Worm (Caenorhabditis elegans): ENCODE results near the gene nrsn-1.

Gene nrsn-1

DNA sequence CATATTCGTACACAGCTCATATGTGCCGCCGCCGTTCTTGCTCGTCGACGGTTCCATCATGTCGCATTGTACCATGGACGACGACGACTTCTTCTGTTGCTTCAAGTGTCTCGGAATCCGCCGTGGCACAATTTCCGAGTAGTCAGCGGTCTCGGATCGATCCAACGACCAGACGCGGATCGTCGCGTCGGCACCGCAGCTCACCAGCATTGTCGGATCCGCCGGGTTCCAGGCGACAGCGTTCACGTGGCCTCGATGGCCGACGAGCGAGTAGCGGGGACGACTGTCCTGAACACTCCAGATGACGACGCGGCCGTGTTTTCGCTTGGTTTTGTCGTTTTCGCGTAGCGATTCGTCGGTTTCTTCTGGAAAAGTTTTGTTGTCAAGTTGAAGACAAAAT lies 34.6 kb upstream of the nrsn-1 start:
- TF ChIP-seq lir-1 (GFP tag; conservative IDR thresholded peaks at IDR 0.05) = no peak
- TF ChIP-seq him-1 (tag; optimal IDR thresholded peaks at IDR 0.05) = no peak
- no peak for TF ChIP-seq lag-1 (GFP tag; IDR thresholded peaks at IDR 0.05)
- no peak for TF ChIP-seq let-526 (GFP tag; IDR thresholded peaks at IDR 0.05)
- TF ChIP-seq hrde-1 (tag; optimal IDR thresholded peaks at IDR 0.05; ENCODE audit: borderline replicate concordance) = no peak
- TF ChIP-seq nhr-27 (tag; optimal IDR thresholded peaks at IDR 0.05) = no peak
- TF ChIP-seq egrh-3 (GFP tag; IDR thresholded peaks at IDR 0.05) = peak; percentile 71; the same call in 1 of the 2 replicates
- TF ChIP-seq B0019.2 (GFP tag; conservative IDR thresholded peaks at IDR 0.05) = no peak
- peak; percentile 87 for TF ChIP-seq zfh-2 (GFP tag; conservative IDR thresholded peaks at IDR 0.05)
- TF ChIP-seq dpl-1 (GFP tag; optimal IDR thresholded peaks at IDR 0.05) = no peak
- TF ChIP-seq F22D6.2 (tag; optimal IDR thresholded peaks at IDR 0.05) = no peak
- no peak for TF ChIP-seq snpc-4 (GFP tag; optimal IDR thresholded peaks at IDR 0.05)
- no peak for TF ChIP-seq snpc-4 (tag; optimal IDR thresholded peaks at IDR 0.05)
- no peak for TF ChIP-seq F39B2.1 (GFP tag; IDR thresholded peaks at IDR 0.05)
- TF ChIP-seq akir-1 (GFP tag; optimal IDR thresholded peaks at IDR 0.05) = no peak
- TF ChIP-seq athp-1 (tag; optimal IDR thresholded peaks at IDR 0.05) = no peak

DNA sequence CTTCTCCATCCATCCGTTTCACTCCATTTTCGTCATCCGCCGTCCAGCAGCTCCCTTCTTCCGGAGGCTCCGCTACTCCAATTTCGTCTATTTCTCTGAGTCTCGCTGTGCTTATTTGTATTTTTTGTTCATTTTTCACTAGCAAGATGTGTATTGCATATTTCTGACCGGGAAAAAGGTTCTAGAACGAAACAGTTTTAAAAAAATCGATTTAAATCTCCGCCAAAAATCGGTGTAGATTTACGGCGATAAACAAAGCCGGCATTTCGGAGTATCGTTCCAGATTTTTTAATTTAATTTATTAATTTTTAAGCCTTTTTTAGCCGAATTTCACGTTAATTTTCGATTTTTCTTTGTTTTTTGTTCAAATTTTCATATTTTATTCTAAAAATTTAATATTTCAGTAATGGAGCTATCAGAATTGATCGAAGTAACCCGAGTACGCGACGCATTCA lies 27.4 kb upstream of the nrsn-1 start, which contains the start of gene mtm-9:
Gene mtm-9 (plus strand): TSS at position 405 of the 455 bp plus-strand sequence.
- TF ChIP-seq Y56A3A.18 (GFP tag; IDR thresholded peaks at IDR 0.05) = no peak
- TF ChIP-seq sea-2 (GFP tag; IDR thresholded peaks at IDR 0.05) = no peak
- TF ChIP-seq attf-3 (GFP tag; conservative IDR thresholded peaks at IDR 0.05) = peak; percentile 91
- TF ChIP-seq sdz-38 (tag; optimal IDR thresholded peaks at IDR 0.05) = no peak
- peak; percentile 82 for TF ChIP-seq lin-54 (GFP tag; optimal IDR thresholded peaks at IDR 0.05)
- peak; percentile 39 for TF ChIP-seq dpl-1 (GFP tag; optimal IDR thresholded peaks at IDR 0.05)
- no peak for TF ChIP-seq die-1 (tag; optimal IDR thresholded peaks at IDR 0.05)
- peak; percentile 57 for TF ChIP-seq efl-1 (GFP tag; optimal IDR thresholded peaks at IDR 0.05)
- TF ChIP-seq lin-35 (GFP tag; optimal IDR thresholded peaks at IDR 0.05) = peak in 1 of 3 experiments; percentile 58
- no peak for TF ChIP-seq madf-8 (GFP tag; conservative IDR thresholded peaks at IDR 0.05)
- no peak for TF ChIP-seq unc-62 (GFP tag; optimal IDR thresholded peaks at IDR 0.05)

DNA sequence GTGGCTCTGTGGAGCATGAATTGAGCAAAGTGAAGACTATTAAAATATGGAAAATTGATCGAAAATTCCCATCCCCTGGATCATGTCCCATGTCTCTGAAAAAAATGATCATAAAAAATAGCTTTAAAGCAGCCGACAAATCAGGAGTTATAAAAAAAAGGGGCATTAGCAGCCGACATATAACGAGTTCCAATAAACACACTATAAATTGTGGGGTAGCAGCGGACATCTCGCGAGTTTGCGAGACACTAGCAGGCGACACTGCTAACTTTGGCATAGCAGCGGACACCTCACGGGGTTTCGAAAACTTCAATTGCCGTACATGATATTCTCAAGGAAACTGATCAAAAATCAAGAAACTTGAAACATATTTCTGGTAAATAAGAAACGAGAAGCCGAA lies 23.5 kb upstream of the nrsn-1 start, which contains the start of gene hpo-36:
Gene hpo-36 (minus strand): TSS at position 101 of the 400 bp plus-strand sequence.
- no peak for TF ChIP-seq snpc-4 (GFP tag; optimal IDR thresholded peaks at IDR 0.05)
- TF ChIP-seq snpc-4 (tag; optimal IDR thresholded peaks at IDR 0.05) = peak in 2 of 4 experiments; percentile 9 to 29
- no peak for TF ChIP-seq lir-1 (GFP tag; conservative IDR thresholded peaks at IDR 0.05)
- TF ChIP-seq cebp-1 (GFP tag; IDR thresholded peaks at IDR 0.05) = no peak
- TF ChIP-seq cebp-1 (tag; optimal IDR thresholded peaks at IDR 0.05) = no peak
- TF ChIP-seq gei-17 (GFP tag; optimal IDR thresholded peaks at IDR 0.05) = no peak

DNA sequence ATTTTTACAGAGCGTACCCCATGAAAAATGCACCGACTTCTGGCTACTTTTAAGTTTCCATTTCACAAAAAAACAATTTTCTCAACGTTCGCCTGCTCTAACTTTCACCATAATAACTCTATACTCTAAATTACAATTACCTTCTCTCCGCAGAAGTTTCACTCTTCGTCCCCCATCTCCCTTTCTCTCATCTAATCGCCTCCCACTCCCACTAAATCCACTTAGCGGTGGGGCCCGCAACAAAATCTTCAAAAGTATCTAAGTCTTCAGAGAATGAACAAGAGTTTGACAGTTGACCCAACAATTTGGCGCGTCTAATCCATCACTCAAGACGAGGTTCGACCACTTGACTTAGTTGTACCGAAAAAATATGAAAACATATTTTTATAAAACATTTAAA lies 22.6 kb upstream of the nrsn-1 start:
- TF ChIP-seq ceh-40 (GFP tag; IDR thresholded peaks at IDR 0.05) (no peak), F33H1.4 (GFP tag; IDR thresholded peaks at IDR 0.05) (no peak), madf-3 (GFP tag; IDR thresholded peaks at IDR 0.05) (no peak), bed-1 (GFP tag; IDR thresholded peaks at IDR 0.05) (no peak), pbrm-1 (GFP tag; IDR thresholded peaks at IDR 0.05) (no peak), somi-1 (GFP tag; optimal IDR thresholded peaks at IDR 0.05) (no peak), nfya-1 (tag; optimal IDR thresholded peaks at IDR 0.05; ENCODE audit: borderline replicate concordance, insufficient read depth) (no peak), ztf-18 (tag; optimal IDR thresholded peaks at IDR 0.05) (no peak), unc-130 (GFP tag; optimal IDR thresholded peaks at IDR 0.05) (no peak), ceh-91 (GFP tag; IDR thresholded peaks at IDR 0.05) (no peak), athp-1 (tag; optimal IDR thresholded peaks at IDR 0.05) (no peak), madf-6 (GFP tag; IDR thresholded peaks at IDR 0.05) (no peak), sdz-38 (tag; optimal IDR thresholded peaks at IDR 0.05) (no peak), lin-40 (tag; optimal IDR thresholded peaks at IDR 0.05) (no peak), B0336.3 (GFP tag; IDR thresholded peaks at IDR 0.05) (no peak), snpc-1.3 (tag; optimal IDR thresholded peaks at IDR 0.05; ENCODE audit: insufficient read depth) (no peak), nhr-27 (tag; optimal IDR thresholded peaks at IDR 0.05) (no peak), hmg-1.2 (GFP tag; IDR thresholded peaks at IDR 0.05) (no peak), hsf-1 (GFP tag; IDR thresholded peaks at IDR 0.05) (no peak)
